Worm (Caenorhabditis elegans): Measurements from ENCODE around the gene F18H3.1.

F18H3.1 gene

ce11 chrX:13518861-13519713 is at the start of gene F18H3.1, which contains the start of gene cdk-4:
TSS of gene F18H3.1 (plus strand) at chrX:13519663.
TSS of gene cdk-4 (minus strand) at chrX:13518911.
- TF ChIP-seq ztf-29 (GFP tag; IDR thresholded peaks at IDR 0.05) (no peak), flt-1 (GFP tag; IDR thresholded peaks at IDR 0.05) (peak; percentile 70; the same call in 1 of the 2 replicates), cog-1 (tag; optimal IDR thresholded peaks at IDR 0.05) (peak; percentile 64)

DNA sequence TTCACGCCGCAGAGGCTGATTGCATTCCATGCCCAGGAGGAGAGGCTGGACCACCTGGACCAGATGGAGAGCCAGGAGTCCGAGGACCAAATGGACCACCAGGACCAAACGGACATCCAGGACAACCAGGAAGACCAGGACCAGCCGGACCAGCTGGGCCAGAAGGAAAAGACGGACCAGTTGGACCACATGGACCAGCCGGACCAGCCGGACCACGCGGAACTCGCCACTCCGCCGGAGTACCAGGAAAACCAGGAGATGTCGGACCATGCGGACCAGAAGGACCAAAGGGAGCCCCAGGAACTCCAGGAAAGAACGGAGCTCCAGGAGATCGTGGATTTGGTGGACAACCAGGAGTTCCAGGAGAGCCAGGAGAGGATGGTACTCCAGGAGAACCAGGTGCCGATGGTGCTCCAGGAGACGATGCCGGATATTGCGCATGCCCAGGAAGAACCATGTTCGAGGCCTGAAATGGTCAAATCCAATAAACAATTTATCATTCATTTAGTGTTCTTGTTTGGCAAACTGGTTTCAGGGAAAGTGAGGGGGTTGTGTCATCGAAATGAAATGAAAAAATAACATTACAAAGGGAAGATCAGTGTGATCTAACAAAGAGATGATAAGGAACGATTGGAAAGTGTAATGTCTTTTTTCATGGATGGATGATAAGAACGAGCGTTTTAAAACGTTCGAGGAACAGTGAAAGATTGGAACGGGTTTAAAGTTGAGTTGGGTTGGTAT is 49.4 kb upstream of the F18H3.1 start:
- TF ChIP-seq ztf-29 (GFP tag; IDR thresholded peaks at IDR 0.05) (no peak), cog-1 (tag; optimal IDR thresholded peaks at IDR 0.05) (no peak), ztf-23 (GFP tag; IDR thresholded peaks at IDR 0.05) (no peak), T22C8.4 (GFP tag; IDR thresholded peaks at IDR 0.05) (no peak), ref-1 (GFP tag; conservative IDR thresholded peaks at IDR 0.05) (no peak), tab-1 (GFP tag; IDR thresholded peaks at IDR 0.05) (no peak), med-1 (GFP tag; optimal IDR thresholded peaks at IDR 0.05; ENCODE audit: insufficient read depth) (no peak), klf-2 (GFP tag; conservative IDR thresholded peaks at IDR 0.05) (no peak), flt-1 (GFP tag; IDR thresholded peaks at IDR 0.05) (no peak)

DNA sequence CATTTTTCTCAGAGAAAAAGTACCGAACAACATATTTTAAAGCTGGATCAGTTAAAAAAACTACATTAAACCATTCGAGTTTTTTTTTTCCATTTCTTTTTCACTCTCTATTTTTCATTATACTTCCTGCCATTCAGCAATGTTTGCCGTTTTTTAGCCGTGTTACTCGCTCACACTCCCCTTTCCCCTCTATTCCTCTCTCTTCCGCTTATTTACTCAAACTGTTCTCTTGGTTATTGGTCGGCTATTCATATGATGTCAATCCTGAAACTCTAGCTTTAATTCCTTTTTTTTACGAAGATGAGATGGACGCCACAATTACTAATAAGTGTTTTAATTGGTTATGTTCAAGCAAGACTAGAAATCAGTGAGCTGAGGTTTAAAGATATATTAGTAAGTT is 47.6 kb upstream of the F18H3.1 start, which contains the start of gene tre-4:
TSS of gene tre-4 (plus strand) at position 301 of the 400 bp plus-strand sequence.
- no peak for TF ChIP-seq ztf-23 (GFP tag; IDR thresholded peaks at IDR 0.05)
- no peak for TF ChIP-seq ref-1 (GFP tag; conservative IDR thresholded peaks at IDR 0.05)
- no peak for TF ChIP-seq cog-1 (tag; optimal IDR thresholded peaks at IDR 0.05)
- TF ChIP-seq T22C8.4 (GFP tag; IDR thresholded peaks at IDR 0.05) = no peak
- TF ChIP-seq tab-1 (GFP tag; IDR thresholded peaks at IDR 0.05) = no peak
- no peak for TF ChIP-seq ztf-29 (GFP tag; IDR thresholded peaks at IDR 0.05)
- TF ChIP-seq med-1 (GFP tag; optimal IDR thresholded peaks at IDR 0.05; ENCODE audit: insufficient read depth) = no peak
- TF ChIP-seq flt-1 (GFP tag; IDR thresholded peaks at IDR 0.05) = no peak
- no peak for TF ChIP-seq klf-2 (GFP tag; conservative IDR thresholded peaks at IDR 0.05)

ce11 chrX:13477356-13477755 is 42.1 kb upstream of the F18H3.1 start, which contains the start of gene efn-3:
TSS of gene efn-3 (minus strand) at chrX:13477456.
- no peak for TF ChIP-seq klf-2 (GFP tag; conservative IDR thresholded peaks at IDR 0.05)
- no peak for TF ChIP-seq T22C8.4 (GFP tag; IDR thresholded peaks at IDR 0.05)
- TF ChIP-seq flt-1 (GFP tag; IDR thresholded peaks at IDR 0.05) = no peak
- TF ChIP-seq ref-1 (GFP tag; conservative IDR thresholded peaks at IDR 0.05) = no peak
- no peak for TF ChIP-seq med-1 (GFP tag; optimal IDR thresholded peaks at IDR 0.05; ENCODE audit: insufficient read depth)
- no peak for TF ChIP-seq tab-1 (GFP tag; IDR thresholded peaks at IDR 0.05)
- TF ChIP-seq cog-1 (tag; optimal IDR thresholded peaks at IDR 0.05) = no peak

ce11 chrX:13481704-13482103 is 37.8 kb upstream of the F18H3.1 start, which contains the start of gene srd-50:
TSS of gene srd-50 (minus strand) at chrX:13481804.
- TF ChIP-seq tab-1 (GFP tag; IDR thresholded peaks at IDR 0.05) = no peak

- TF ChIP-seq cog-1 (tag; optimal IDR thresholded peaks at IDR 0.05) (no peak), T22C8.4 (GFP tag; IDR thresholded peaks at IDR 0.05) (no peak), klf-2 (GFP tag; conservative IDR thresholded peaks at IDR 0.05) (no peak), tab-1 (GFP tag; IDR thresholded peaks at IDR 0.05) (no peak), ztf-23 (GFP tag; IDR thresholded peaks at IDR 0.05) (no peak), med-1 (GFP tag; optimal IDR thresholded peaks at IDR 0.05; ENCODE audit: insufficient read depth) (no peak), ztf-29 (GFP tag; IDR thresholded peaks at IDR 0.05) (no peak), flt-1 (GFP tag; IDR thresholded peaks at IDR 0.05) (no peak), ref-1 (GFP tag; conservative IDR thresholded peaks at IDR 0.05) (no peak)
Measured at ce11 chrX:13484813-13485212, 34.6 kb upstream of the F18H3.1 start, which contains the start of gene srd-51. TSS of gene srd-51 (minus strand) at chrX:13484913.

- no peak for TF ChIP-seq ztf-23 (GFP tag; IDR thresholded peaks at IDR 0.05)
Measured at ce11 chrX:13493762-13494161, 25.7 kb upstream of the F18H3.1 start.

DNA sequence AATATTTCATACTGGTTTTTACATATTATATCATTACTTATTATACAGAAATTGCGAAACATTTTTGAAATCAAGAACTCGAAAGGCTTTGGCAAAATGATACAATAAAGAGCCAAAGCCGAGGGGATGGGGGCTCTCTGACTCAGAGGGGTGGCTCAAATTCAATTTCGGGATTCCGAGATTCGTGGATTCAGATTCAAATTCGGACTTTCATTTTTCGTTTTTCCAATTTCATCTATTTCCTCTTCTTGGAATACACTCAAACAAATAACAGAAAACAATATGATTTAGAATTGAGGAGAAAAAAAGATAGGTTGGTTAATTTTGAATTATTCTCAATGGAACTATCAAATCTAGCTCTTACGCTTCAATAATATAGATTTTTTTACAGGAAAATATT is 20.4 kb upstream of the F18H3.1 start:
- TF ChIP-seq flt-1 (GFP tag; IDR thresholded peaks at IDR 0.05) (no peak), cog-1 (tag; optimal IDR thresholded peaks at IDR 0.05) (no peak), med-1 (GFP tag; optimal IDR thresholded peaks at IDR 0.05; ENCODE audit: insufficient read depth) (no peak), ztf-23 (GFP tag; IDR thresholded peaks at IDR 0.05) (no peak), tab-1 (GFP tag; IDR thresholded peaks at IDR 0.05) (no peak), ztf-29 (GFP tag; IDR thresholded peaks at IDR 0.05) (no peak), ref-1 (GFP tag; conservative IDR thresholded peaks at IDR 0.05) (no peak), T22C8.4 (GFP tag; IDR thresholded peaks at IDR 0.05) (no peak), klf-2 (GFP tag; conservative IDR thresholded peaks at IDR 0.05) (no peak)

ce11 chrX:13499923-13500322 is 19.5 kb upstream of the F18H3.1 start:
- TF ChIP-seq cog-1 (tag; optimal IDR thresholded peaks at IDR 0.05) = no peak
- TF ChIP-seq klf-2 (GFP tag; conservative IDR thresholded peaks at IDR 0.05) = no peak
- no peak for TF ChIP-seq tab-1 (GFP tag; IDR thresholded peaks at IDR 0.05)

ce11 chrX:13500568-13500967 is 18.9 kb upstream of the F18H3.1 start, which contains the start of gene sad-1:
TSS of gene sad-1 (minus strand) at chrX:13500668.
- TF ChIP-seq klf-2 (GFP tag; conservative IDR thresholded peaks at IDR 0.05) = no peak

All from whole organism, midembryonic.